Fruit fly (Drosophila melanogaster) whole organism, pupa: ENCODE results near the gene spas.

Experiments used
- CG10348 ChIP-seq: fragments of 200-800 bp; sonication (Bioruptor generic); IDR thresholded peaks from 2 replicates; pipeline ENCODE4 v1.3.6; 2022; ENCODE audit warnings: missing biosample characterization, missing genetic modification characterization
- CG14655 ChIP-seq: fragments of 200-800 bp; sonication (Bioruptor generic); optimal IDR thresholded peaks from 3 replicates; lab custom pipeline; 2017; ENCODE audit warnings: mild to moderate bottlenecking, missing biosample characterization, missing genetic modification reagents, missing genetic modification characterization
- CG17806 ChIP-seq: fragments of 200-800 bp; sonication (Bioruptor generic); optimal IDR thresholded peaks from 2 replicates; lab custom pipeline; 2018; ENCODE audit warnings: missing biosample characterization, mild to moderate bottlenecking, missing genetic modification characterization, moderate library complexity
- CG34367 ChIP-seq: fragments of 200-800 bp; sonication (Bioruptor generic); optimal IDR thresholded peaks from 2 replicates; lab custom pipeline; 2018; ENCODE audit warnings: missing biosample characterization, mild to moderate bottlenecking, missing genetic modification characterization
- CG8159 ChIP-seq: fragments of 200-800 bp; sonication (Bioruptor generic); optimal IDR thresholded peaks from 3 replicates; lab custom pipeline; 2018; ENCODE audit warnings: missing biosample characterization, mild to moderate bottlenecking, missing genetic modification characterization, moderate library complexity
- CG9948 ChIP-seq: fragments of 200-800 bp; sonication (Bioruptor generic); optimal IDR thresholded peaks from 2 replicates; lab custom pipeline; 2018; ENCODE audit warnings: missing biosample characterization, mild to moderate bottlenecking, missing genetic modification characterization, moderate library complexity
- D1 ChIP-seq: fragments of 200-800 bp; sonication (Bioruptor generic); optimal IDR thresholded peaks from 2 replicates; lab custom pipeline; 2018; ENCODE audit warnings: missing biosample characterization, mild to moderate bottlenecking, missing genetic modification characterization, moderate library complexity
- EcR ChIP-seq: fragments of 200-800 bp; sonication (Bioruptor generic); optimal IDR thresholded peaks from 3 replicates; lab custom pipeline; 2019; ENCODE audit warnings: missing biosample characterization, missing genetic modification characterization, mild to moderate bottlenecking, moderate library complexity, missing genetic modification reagents
- Pif1A ChIP-seq: fragments of 200-800 bp; sonication (Bioruptor generic); optimal IDR thresholded peaks from 3 replicates; lab custom pipeline; 2016; ENCODE audit warnings: missing biosample characterization, missing genetic modification characterization
- Pif1B ChIP-seq: fragments of 200-800 bp; sonication (Bioruptor generic); optimal IDR thresholded peaks from 3 replicates; lab custom pipeline; 2016; ENCODE audit warnings: missing biosample characterization, missing genetic modification characterization
- Snoo ChIP-seq: fragments of 200-800 bp; sonication (Bioruptor generic); optimal IDR thresholded peaks from 3 replicates; lab custom pipeline; 2017; ENCODE audit warnings: missing biosample characterization, mild to moderate bottlenecking, missing genetic modification characterization, inconsistent platforms
- gl ChIP-seq: fragments of 200-800 bp; sonication (Bioruptor generic); optimal IDR thresholded peaks from 2 replicates; lab custom pipeline; 2018; ENCODE audit warnings: missing biosample characterization, mild to moderate bottlenecking, missing genetic modification characterization
- rn ChIP-seq: fragments of 200-800 bp; sonication (Bioruptor generic); IDR thresholded peaks from 2 replicates; pipeline ENCODE4 v1.3.6; 2022; ENCODE audit warnings: missing biosample characterization, missing genetic modification characterization

DNA sequence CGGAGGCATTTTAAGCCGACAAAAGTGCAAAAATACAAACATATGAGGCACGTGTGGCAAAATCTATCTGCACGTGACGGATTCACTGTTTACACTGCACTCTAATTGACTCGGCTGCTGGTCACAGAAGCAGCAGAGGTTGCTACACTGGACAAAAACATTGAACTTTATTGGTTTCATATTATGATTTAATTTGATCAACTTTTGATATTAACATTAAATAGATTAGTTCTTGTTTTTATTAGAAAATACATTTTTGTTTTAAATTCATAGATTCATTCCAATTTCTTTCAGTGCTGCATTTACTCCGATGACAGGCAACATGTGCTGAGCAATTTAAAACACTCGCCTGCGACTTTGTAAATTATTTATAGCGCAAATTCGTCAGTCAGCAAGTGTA, 41.1 kb downstream of the spas start:
- no peak for TF ChIP-seq gl (tag; lab: Kevin White, UChicago)
- TF ChIP-seq CG10348 (GFP tag; lab: Robert Waterston, UW) = no peak
- no peak for TF ChIP-seq rn (GFP tag; lab: Robert Waterston, UW)
- TF ChIP-seq CG14655 (GFP tag; lab: Kevin White, UChicago) = peak; percentile 4
- peak; percentile 22 for TF ChIP-seq Pif1A
- no peak for TF ChIP-seq CG17806 (tag; lab: Kevin White, UChicago)
- no peak for TF ChIP-seq Snoo (tag; lab: Kevin White, UChicago)
- no peak for TF ChIP-seq EcR (GFP tag; lab: Kevin White, UChicago)
- TF ChIP-seq CG34367 = peak; percentile 11
- peak; percentile 13 for TF ChIP-seq CG8159
- no peak for TF ChIP-seq Pif1B (GFP tag; lab: Kevin White, UChicago)
- TF ChIP-seq D1 (tag; lab: Kevin White, UChicago) = no peak
- no peak for TF ChIP-seq CG9948 (tag; lab: Kevin White, UChicago)
